Fruit fly (Drosophila melanogaster) whole organism, embryonic: ENCODE results near the gene pyd.
A peak's percentile ranks its signal among the peaks of the same experiment; 100 is the strongest.

Source experiments
- Awh ChIP-seq: fragments of 200-800 bp; sonication (Bioruptor generic); IDR thresholded peaks from 2 replicates; pipeline ENCODE4, ENCODE4 v1.3.6; 2022; ENCODE audit warnings: missing biosample characterization, missing genetic modification characterization
- C15 ChIP-seq: fragments of 200-800 bp; sonication (Bioruptor generic); IDR thresholded peaks from 3 replicates; pipeline ENCODE4 v1.3.6; 2022; ENCODE audit warnings: missing biosample characterization, missing genetic modification characterization
- CG10274 ChIP-seq: fragments of 200-800 bp; sonication (Bioruptor generic); optimal IDR thresholded peaks from 3 replicates; lab custom pipeline; 2017; ENCODE audit warnings: missing biosample characterization, mild to moderate bottlenecking, missing genetic modification characterization
- CG10321 ChIP-seq: fragments of 200-800 bp; sonication (Bioruptor generic); IDR thresholded peaks from 2 replicates; pipeline ENCODE4 v1.3.6; 2022; ENCODE audit warnings: missing biosample characterization, missing genetic modification characterization
- CG10654 ChIP-seq: fragments of 200-800 bp; sonication (Bioruptor generic); optimal IDR thresholded peaks from 2 replicates; lab custom pipeline; 2016; ENCODE audit warnings: missing biosample characterization, missing genetic modification characterization
- CG11085 ChIP-seq: fragments of 200-800 bp; sonication (Bioruptor generic); IDR thresholded peaks from 2 replicates; pipeline ENCODE4 v1.3.6; 2022; ENCODE audit warnings: missing biosample characterization, missing genetic modification characterization
- CG11247 ChIP-seq: fragments of 200-800 bp; sonication (Bioruptor generic); IDR thresholded peaks from 2 replicates; pipeline ENCODE4 v1.3.6; 2022; ENCODE audit warnings: missing biosample characterization, missing genetic modification characterization
- CG11398 ChIP-seq: fragments of 200-800 bp; sonication (Bioruptor generic); optimal IDR thresholded peaks from 2 replicates; lab custom pipeline; 2016; ENCODE audit warnings: missing biosample characterization, missing genetic modification characterization
- CG12104 ChIP-seq: fragments of 200-800 bp; sonication (Bioruptor generic); optimal IDR thresholded peaks from 3 replicates; lab custom pipeline; 2016; ENCODE audit warnings: missing biosample characterization, missing genetic modification characterization
- CG15011 ChIP-seq: fragments of 200-800 bp; sonication (Bioruptor generic); optimal IDR thresholded peaks from 3 replicates; lab custom pipeline; 2018; ENCODE audit warnings: missing biosample characterization, mild to moderate bottlenecking, missing genetic modification characterization
- CG4282 ChIP-seq: fragments of 200-800 bp; sonication (Bioruptor generic); optimal IDR thresholded peaks from 2 replicates; lab custom pipeline; 2016; ENCODE audit warnings: missing biosample characterization, missing genetic modification characterization
- CG4707 ChIP-seq: fragments of 200-800 bp; sonication (Bioruptor generic); optimal IDR thresholded peaks from 2 replicates; lab custom pipeline; 2018; ENCODE audit warnings: missing biosample characterization, mild to moderate bottlenecking, missing genetic modification characterization, moderate library complexity
- CG5180 ChIP-seq: fragments of 200-800 bp; sonication (Bioruptor generic); optimal IDR thresholded peaks from 3 replicates; lab custom pipeline; 2017; ENCODE audit warnings: missing biosample characterization, missing genetic modification characterization, mild to moderate bottlenecking, moderate library complexity, missing genetic modification reagents
- CG6175 ChIP-seq: fragments of 200-800 bp; sonication (Bioruptor generic); IDR thresholded peaks from 3 replicates; pipeline ENCODE4 v1.3.6; 2022; ENCODE audit warnings: missing biosample characterization, missing genetic modification characterization
- CG7786 ChIP-seq: fragments of 200-800 bp; sonication (Bioruptor generic); optimal IDR thresholded peaks from 2 replicates; lab custom pipeline; 2016; ENCODE audit warnings: missing biosample characterization, missing genetic modification characterization
- CG8388 ChIP-seq: fragments of 200-800 bp; sonication (Bioruptor generic); optimal IDR thresholded peaks from 2 replicates; lab custom pipeline; 2019; ENCODE audit warnings: missing biosample characterization, mild to moderate bottlenecking, missing genetic modification characterization, moderate library complexity
- CG9437 ChIP-seq: fragments of 200-800 bp; sonication (Bioruptor generic); optimal IDR thresholded peaks from 2 replicates; lab custom pipeline; 2018; ENCODE audit warnings: missing biosample characterization, mild to moderate bottlenecking, missing genetic modification characterization
- CG9817 ChIP-seq: fragments of 200-800 bp; sonication (Bioruptor generic); optimal IDR thresholded peaks from 2 replicates; lab custom pipeline; 2018; ENCODE audit warnings: missing biosample characterization, mild to moderate bottlenecking, missing genetic modification characterization, moderate library complexity
- CG9876 ChIP-seq: fragments of 200-800 bp; sonication (Bioruptor generic); optimal IDR thresholded peaks from 2 replicates; lab custom pipeline; 2016; ENCODE audit warnings: missing biosample characterization, missing genetic modification characterization
- Doc2 ChIP-seq: fragments of 200-800 bp; sonication (Bioruptor generic); IDR thresholded peaks from 2 replicates; pipeline ENCODE4 v1.3.6; 2022; ENCODE audit warnings: missing biosample characterization, missing genetic modification characterization
- E2f2 ChIP-seq: fragments of 200-800 bp; sonication (Bioruptor generic); IDR thresholded peaks from 2 replicates; pipeline ENCODE4 v1.3.6; 2022; ENCODE audit warnings: missing biosample characterization, missing genetic modification characterization
- HLH4C ChIP-seq: fragments of 200-800 bp; sonication (Bioruptor generic); IDR thresholded peaks from 3 replicates; pipeline ENCODE4 v1.3.6; 2022; ENCODE audit warnings: missing biosample characterization, missing genetic modification characterization; ENCODE audit not compliant: partially characterized antibody
- Myb ChIP-seq: fragments of 200-800 bp; sonication (Bioruptor generic); optimal IDR thresholded peaks from 2 replicates; lab custom pipeline; 2016; ENCODE audit warnings: missing biosample characterization, missing genetic modification characterization
- NC2α ChIP-seq: fragments of 200-800 bp; sonication (Bioruptor generic); optimal IDR thresholded peaks from 2 replicates; lab custom pipeline; 2016; ENCODE audit warnings: missing biosample characterization, missing genetic modification characterization
- NC2β ChIP-seq: fragments of 200-800 bp; sonication (Bioruptor generic); optimal IDR thresholded peaks from 2 replicates; lab custom pipeline; 2016; ENCODE audit warnings: missing biosample characterization, missing genetic modification characterization
- Neu2 ChIP-seq: fragments of 200-800 bp; sonication (Bioruptor generic); optimal IDR thresholded peaks from 3 replicates; lab custom pipeline; 2016; ENCODE audit warnings: missing biosample characterization, missing genetic modification characterization, borderline replicate concordance
- Ravus ChIP-seq: fragments of 200-800 bp; sonication (Bioruptor generic); IDR thresholded peaks from 2 replicates; pipeline ENCODE4 v1.3.6; 2022; ENCODE audit warnings: missing biosample characterization, missing genetic modification characterization
- Sry-δ ChIP-seq: fragments of 200-800 bp; sonication (Bioruptor generic); optimal IDR thresholded peaks from 2 replicates; lab custom pipeline; 2016; ENCODE audit warnings: missing biosample characterization, missing genetic modification characterization
- TFAM ChIP-seq: fragments of 200-800 bp; sonication (Bioruptor generic); optimal IDR thresholded peaks from 2 replicates; lab custom pipeline; 2017; ENCODE audit warnings: missing biosample characterization, missing genetic modification characterization, inconsistent platforms
- al ChIP-seq: fragments of 200-800 bp; sonication (Bioruptor generic); IDR thresholded peaks from 2 replicates; pipeline ENCODE4 v1.3.6; 2022; ENCODE audit warnings: missing biosample characterization, missing genetic modification characterization
- ase ChIP-seq: fragments of 200-800 bp; sonication (Bioruptor generic); IDR thresholded peaks from 3 replicates; pipeline ENCODE4 v1.3.6; 2022; ENCODE audit warnings: missing biosample characterization, missing genetic modification characterization
- bowl ChIP-seq: fragments of 200-800 bp; sonication (Bioruptor generic); IDR thresholded peaks from 2 replicates; pipeline ENCODE4 v1.3.6; 2022; ENCODE audit warnings: missing biosample characterization, missing genetic modification characterization
- cad ChIP-seq: fragments of >200 bp; optimal IDR thresholded peaks from 2 replicates; lab custom pipeline; 2017; ENCODE audit warnings: missing biosample characterization, missing genetic modification characterization
- cato ChIP-seq: fragments of 200-800 bp; sonication (Bioruptor generic); optimal IDR thresholded peaks from 2 replicates; lab custom pipeline; 2016; ENCODE audit warnings: missing biosample characterization, missing genetic modification characterization, borderline replicate concordance
- cg ChIP-seq: fragments of 200-800 bp; sonication (Bioruptor generic); optimal IDR thresholded peaks from 3 replicates; lab custom pipeline; 2019; ENCODE audit warnings: missing biosample characterization, mild to moderate bottlenecking, missing genetic modification characterization, moderate library complexity
- da ChIP-seq: fragments of 200-800 bp; sonication (Bioruptor generic); optimal IDR thresholded peaks from 2 replicates; lab custom pipeline; 2016; ENCODE audit warnings: missing biosample characterization, missing genetic modification characterization
- dan ChIP-seq: fragments of 200-800 bp; sonication (Bioruptor generic); IDR thresholded peaks from 2 replicates; pipeline ENCODE4 v1.3.6; 2022; ENCODE audit warnings: missing biosample characterization, missing genetic modification characterization
- dmrt11E ChIP-seq: fragments of 200-800 bp; sonication (Bioruptor generic); optimal IDR thresholded peaks from 3 replicates; lab custom pipeline; 2018; ENCODE audit warnings: missing biosample characterization, mild to moderate bottlenecking, missing genetic modification characterization, moderate library complexity
- fd102C ChIP-seq: fragments of 200-800 bp; sonication (Bioruptor generic); optimal IDR thresholded peaks from 2 replicates; lab custom pipeline; 2018; ENCODE audit warnings: missing biosample characterization, mild to moderate bottlenecking, missing genetic modification characterization, moderate library complexity
- fd96Cb ChIP-seq: fragments of 200-800 bp; sonication (Bioruptor generic); optimal IDR thresholded peaks from 2 replicates; lab custom pipeline; 2018; ENCODE audit warnings: missing biosample characterization, mild to moderate bottlenecking, missing genetic modification characterization, moderate library complexity
- ftz-f1 ChIP-seq: fragments of 200-800 bp; sonication (Bioruptor generic); optimal IDR thresholded peaks from 2 replicates; lab custom pipeline; 2016; ENCODE audit warnings: missing biosample characterization, missing genetic modification characterization
- grn ChIP-seq: fragments of 200-800 bp; sonication (Bioruptor generic); optimal IDR thresholded peaks from 3 replicates; lab custom pipeline; 2017; ENCODE audit warnings: missing biosample characterization, missing genetic modification characterization
- nau ChIP-seq: fragments of 200-800 bp; sonication (Bioruptor generic); optimal IDR thresholded peaks from 3 replicates; lab custom pipeline; 2017; ENCODE audit warnings: missing biosample characterization, mild to moderate bottlenecking, missing genetic modification characterization, missing genetic modification reagents
- oc ChIP-seq: fragments of 200-800 bp; sonication (Bioruptor generic); optimal IDR thresholded peaks from 2 replicates; lab custom pipeline; 2018; ENCODE audit warnings: missing biosample characterization, mild to moderate bottlenecking, missing genetic modification characterization, moderate library complexity
- org-1 ChIP-seq: fragments of 200-800 bp; sonication (Bioruptor generic); optimal IDR thresholded peaks from 2 replicates; lab custom pipeline; 2017; ENCODE audit warnings: missing biosample characterization, missing genetic modification characterization
- phol ChIP-seq: fragments of 200-800 bp; sonication (Bioruptor generic); optimal IDR thresholded peaks from 3 replicates; lab custom pipeline; 2018; ENCODE audit warnings: missing biosample characterization, mild to moderate bottlenecking, missing genetic modification characterization, moderate library complexity
- pzg ChIP-seq: fragments of 200-800 bp; sonication (Bioruptor generic); optimal IDR thresholded peaks from 3 replicates; lab custom pipeline; 2018; ENCODE audit warnings: missing biosample characterization, mild to moderate bottlenecking, missing genetic modification characterization, moderate library complexity
- sd ChIP-seq: fragments of 200-800 bp; sonication (Bioruptor generic); optimal IDR thresholded peaks from 3 replicates; lab custom pipeline; 2018; ENCODE audit warnings: missing biosample characterization, mild to moderate bottlenecking, missing genetic modification characterization, moderate library complexity
- sens ChIP-seq: fragments of 200-800 bp; sonication (Bioruptor generic); peaks from one replicate; lab custom pipeline; 2016; ENCODE audit warnings: missing biosample characterization, missing genetic modification characterization
- sisA ChIP-seq: fragments of 200-800 bp; sonication (Bioruptor generic); IDR thresholded peaks from 2 replicates; pipeline ENCODE4 v1.3.6; 2022; ENCODE audit warnings: missing biosample characterization, missing genetic modification characterization
- so ChIP-seq: fragments of 200-800 bp; sonication (Bioruptor generic); IDR thresholded peaks from 3 replicates; pipeline ENCODE4 v1.3.6; 2022; ENCODE audit warnings: missing biosample characterization, missing genetic modification characterization
- usp ChIP-seq: fragments of >200 bp; optimal IDR thresholded peaks from 2 replicates; lab custom pipeline; 2017; ENCODE audit warnings: missing biosample characterization, missing genetic modification characterization

The pyd gene

dm6 chr3R:8846154-8846648 is 85.5 kb downstream of the pyd start (continued):
- peak; percentile 77 for TF ChIP-seq oc (tag; lab: Kevin White, UChicago)
- peak; percentile 41; the same call in 1 of the 2 replicates for TF ChIP-seq CG10321
- TF ChIP-seq Doc2 (GFP tag; lab: Robert Waterston, UW): no peak
- TF ChIP-seq al: no peak
- TF ChIP-seq CG11398 (GFP tag; lab: Kevin White, UChicago): peak; percentile 33
- peak; percentile 58 for TF ChIP-seq nau (GFP tag; lab: Kevin White, UChicago)
- peak; percentile 36 for TF ChIP-seq fd102C (GFP tag; lab: Kevin White, UChicago)
- TF ChIP-seq CG9817 (tag; lab: Kevin White, UChicago): no peak
- TF ChIP-seq phol (tag; lab: Kevin White, UChicago): no peak
- peak; percentile 73; the same call in 1 of the 3 replicates for TF ChIP-seq so (GFP tag; lab: Robert Waterston, UW)
- no peak for TF ChIP-seq ase (GFP tag; lab: Robert Waterston, UW)
- peak; percentile 12 for TF ChIP-seq CG15011
- TF ChIP-seq ftz-f1 (GFP tag; lab: Kevin White, UChicago): peak; percentile 35
- TF ChIP-seq CG11085 (GFP tag; lab: Robert Waterston, UW): no peak
- no peak for TF ChIP-seq bowl (GFP tag; lab: Robert Waterston, UW)
- TF ChIP-seq CG11247 (GFP tag; lab: Robert Waterston, UW): no peak
- no peak for TF ChIP-seq C15
- peak; percentile 59 for TF ChIP-seq CG4282 (GFP tag; lab: Kevin White, UChicago)
- no peak for TF ChIP-seq da (GFP tag; lab: Kevin White, UChicago)
- no peak for TF ChIP-seq TFAM (GFP tag; lab: Kevin White, UChicago)
- peak; percentile 51 for TF ChIP-seq NC2α (GFP tag; lab: Kevin White, UChicago)
- TF ChIP-seq sd: peak; percentile 96
- peak; percentile 98 for TF ChIP-seq cg
- peak; percentile 71; the same call in 1 of the 2 replicates for TF ChIP-seq Awh (GFP tag; lab: Robert Waterston, UW)
- TF ChIP-seq grn (GFP tag; lab: Kevin White, UChicago): peak; percentile 76
- peak; percentile 90 for TF ChIP-seq sens
- TF ChIP-seq usp (GFP tag; lab: Kevin White, UChicago): no peak
- no peak for TF ChIP-seq Ravus (GFP tag; lab: Robert Waterston, UW)
- TF ChIP-seq CG4707: peak; percentile 40
- TF ChIP-seq CG12104 (GFP tag; lab: Kevin White, UChicago): no peak
- peak; percentile 65 for TF ChIP-seq NC2β (GFP tag; lab: Kevin White, UChicago)
- TF ChIP-seq CG9876 (GFP tag; lab: Kevin White, UChicago): no peak
- no peak for TF ChIP-seq CG6175 (GFP tag; lab: Robert Waterston, UW)
- no peak for TF ChIP-seq CG10274 (GFP tag; lab: Kevin White, UChicago)
- TF ChIP-seq CG9437 (GFP tag; lab: Kevin White, UChicago): peak; percentile 50
- TF ChIP-seq HLH4C: 0 out of 3 replicates have a peak, but pooled peaks have one; percentile 16
- TF ChIP-seq CG5180: peak; percentile 48
- TF ChIP-seq CG7786: peak; percentile 55
- TF ChIP-seq pzg (GFP tag; lab: Kevin White, UChicago): peak; percentile 13
- peak; percentile 15 for TF ChIP-seq CG8388 (GFP tag; lab: Kevin White, UChicago)
- peak; percentile 13 for TF ChIP-seq Sry-δ
- no peak for TF ChIP-seq cad (GFP tag; lab: Kevin White, UChicago)
- TF ChIP-seq E2f2 (GFP tag; lab: Robert Waterston, UW): no peak; the same call in 1 of the 2 replicates
- no peak for TF ChIP-seq cato (GFP tag; lab: Kevin White, UChicago)
- peak; percentile 53 for TF ChIP-seq org-1 (GFP tag; lab: Kevin White, UChicago)
- no peak for TF ChIP-seq Neu2 (GFP tag; lab: Kevin White, UChicago)
- TF ChIP-seq dan (GFP tag; lab: Robert Waterston, UW): no peak
- no peak for TF ChIP-seq fd96Cb (tag; lab: Kevin White, UChicago)
- peak; percentile 21 for TF ChIP-seq dmrt11E (tag; lab: Kevin White, UChicago)
- no peak for TF ChIP-seq CG10654
- TF ChIP-seq Myb (GFP tag; lab: Kevin White, UChicago): peak; percentile 22
- no peak for TF ChIP-seq sisA (GFP tag; lab: Robert Waterston, UW)
